Fruit fly (Drosophila melanogaster): ENCODE measurements around the gene Cht7.
A peak's percentile ranks its signal among the peaks of the same experiment; 100 is the strongest.

Gene Cht7

DNA sequence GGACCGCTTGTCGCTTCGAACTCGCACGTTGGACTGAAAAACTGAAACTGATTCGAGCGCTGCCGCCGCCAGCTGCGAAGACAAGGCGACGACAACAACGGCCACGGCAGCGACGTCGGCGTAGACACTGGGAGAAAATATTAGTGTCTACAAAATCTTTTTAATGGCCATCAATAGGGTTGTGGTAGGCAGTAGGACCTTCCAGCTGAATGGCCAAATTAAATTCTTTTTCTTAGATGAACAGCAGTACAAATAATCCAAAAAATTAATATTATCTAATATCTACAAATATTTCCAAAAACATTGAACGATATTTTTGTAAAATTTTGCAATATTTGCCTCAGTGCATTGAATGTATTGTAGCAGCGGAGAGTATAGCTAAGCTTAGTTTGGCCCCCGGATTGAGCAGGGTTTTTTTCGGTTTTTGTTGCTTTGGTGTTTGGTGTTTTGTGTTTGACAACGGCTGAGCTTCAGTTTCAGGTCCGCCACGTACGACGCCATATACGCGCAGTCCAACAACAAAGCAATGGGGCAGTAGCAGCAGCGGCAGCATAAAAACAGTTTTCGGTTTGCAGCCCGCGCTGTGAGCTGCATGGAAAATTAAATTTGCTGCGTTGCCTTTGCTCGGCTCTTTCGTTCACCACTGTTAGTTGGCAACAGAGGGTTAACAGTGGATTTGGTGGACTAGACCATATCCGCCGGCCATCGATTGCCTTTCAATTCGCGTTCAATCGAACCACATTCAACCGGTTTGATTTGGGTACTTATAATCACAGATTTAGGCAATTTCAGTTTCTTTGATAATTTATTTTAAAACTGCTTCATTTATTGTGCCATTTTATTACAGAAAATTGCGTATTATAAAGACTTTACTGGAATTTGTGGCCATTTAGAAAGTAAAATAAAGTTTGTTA is at the start of gene Cht7 (continued):
- TF ChIP-seq CG4360 (GFP tag; IDR thresholded peaks at IDR 0.05) (0 out of 2 replicates have a peak, but pooled peaks have one; percentile 15), CG6254 (GFP tag; optimal IDR thresholded peaks at IDR 0.05) (peak; percentile 69), D19B (GFP tag; optimal IDR thresholded peaks at IDR 0.05) (peak; percentile 19), CG13287 (GFP tag; IDR thresholded peaks at IDR 0.05; ENCODE audit: partially characterized antibody) (no peak), CG43689 (GFP tag; IDR thresholded peaks at IDR 0.05) (peak; percentile 29; the same call in 1 of the 2 replicates), CG7357 (GFP tag; IDR thresholded peaks at IDR 0.05) (peak; percentile 63; the same call in 2 of the 3 replicates), Dfd (GFP tag; optimal IDR thresholded peaks at IDR 0.05) (no peak), CG1647 (GFP tag; optimal IDR thresholded peaks at IDR 0.05) (peak; percentile 48), sima (GFP tag; optimal IDR thresholded peaks at IDR 0.05) (no peak), CG12659 (GFP tag; optimal IDR thresholded peaks at IDR 0.05) (peak; percentile 92), Doc3 (GFP tag; IDR thresholded peaks at IDR 0.05; ENCODE audit: partially characterized antibody) (no peak), CG12769 (tag; optimal IDR thresholded peaks at IDR 0.05) (peak; percentile 78), vnd (GFP tag; IDR thresholded peaks at IDR 0.05; ENCODE audit: partially characterized antibody) (no peak), ttk (GFP tag; IDR thresholded peaks at IDR 0.05) (peak; percentile 85), CG10209 (GFP tag; optimal IDR thresholded peaks at IDR 0.05) (peak; percentile 89), fd102C (GFP tag; optimal IDR thresholded peaks at IDR 0.05) (no peak), Optix (GFP tag; IDR thresholded peaks at IDR 0.05) (peak; percentile 84), Dip2 (GFP tag; IDR thresholded peaks at IDR 0.05) (no peak; the same call in 1 of the 2 replicates), toy (GFP tag; IDR thresholded peaks at IDR 0.05) (0 out of 2 replicates have a peak, but pooled peaks have one; percentile 19), CG15011 (GFP tag; optimal IDR thresholded peaks at IDR 0.05) (peak; percentile 11), lmd (GFP tag; IDR thresholded peaks at IDR 0.05) (peak; percentile 89), vfl (GFP tag; optimal IDR thresholded peaks at IDR 0.05) (peak; percentile 42), NFAT (GFP tag; IDR thresholded peaks at IDR 0.05) (peak; percentile 61), CG7928 (GFP tag; optimal IDR thresholded peaks at IDR 0.05) (peak; percentile 55), dimm (GFP tag; IDR thresholded peaks at IDR 0.05) (peak; percentile 50; the same call in 1 of the 2 replicates), CG7786 (GFP tag; optimal IDR thresholded peaks at IDR 0.05) (peak; percentile 63), sna (GFP tag; IDR thresholded peaks at IDR 0.05; ENCODE audit: partially characterized antibody) (no peak), CG18262 (tag; optimal IDR thresholded peaks at IDR 0.05) (peak; percentile 89), onecut (GFP tag; IDR thresholded peaks at IDR 0.05) (peak; percentile 58), CG8089 (GFP tag; optimal IDR thresholded peaks at IDR 0.05) (peak; percentile 19), CG11247 (GFP tag; IDR thresholded peaks at IDR 0.05) (peak; percentile 56), CG15514 (GFP tag; optimal IDR thresholded peaks at IDR 0.05) (peak; percentile 62), CG3163 (GFP tag; optimal IDR thresholded peaks at IDR 0.05) (peak; percentile 1), CrebB (tag; optimal IDR thresholded peaks at IDR 0.05) (peak; percentile 56), CG3281 (GFP tag; optimal IDR thresholded peaks at IDR 0.05) (peak; percentile 83), D (optimal IDR thresholded peaks at IDR 0.05) (no peak), D (GFP tag; optimal IDR thresholded peaks at IDR 0.05) (peak; percentile 81), wek (GFP tag; optimal IDR thresholded peaks at IDR 0.05) (peak; percentile 15), vvl (GFP tag; IDR thresholded peaks at IDR 0.05) (peak; percentile 82), CG11456 (GFP tag; IDR thresholded peaks at IDR 0.05) (peak; percentile 77), CG6654 (GFP tag; optimal IDR thresholded peaks at IDR 0.05) (peak; percentile 50), CG11723 (GFP tag; optimal IDR thresholded peaks at IDR 0.05) (peak; percentile 85), CG2712 (tag; optimal IDR thresholded peaks at IDR 0.05) (peak; percentile 88), Bteb2 (GFP tag; optimal IDR thresholded peaks at IDR 0.05) (peak; percentile 74), NK7.1 (GFP tag; optimal IDR thresholded peaks at IDR 0.05) (peak; percentile 18), ase (GFP tag; IDR thresholded peaks at IDR 0.05) (peak; percentile 67), CG17359 (tag; optimal IDR thresholded peaks at IDR 0.05) (peak; percentile 80), caup (GFP tag; optimal IDR thresholded peaks at IDR 0.05; ENCODE audit: severe bottlenecking) (peak; percentile 84)

Measured in whole organism, embryonic.